Fruit fly (Drosophila melanogaster) whole organism, embryonic: ENCODE results near the gene Pstk.
A peak's percentile ranks its signal among the peaks of the same experiment; 100 is the strongest.

Experiments
- Antp ChIP-seq: fragments of 200-800 bp; sonication (Bioruptor generic); optimal IDR thresholded peaks from 3 replicates; lab custom pipeline; 2016; ENCODE audit warnings: missing biosample characterization, missing genetic modification characterization
- B-H2 ChIP-seq: fragments of 200-800 bp; sonication (Bioruptor generic); optimal IDR thresholded peaks from 2 replicates; lab custom pipeline; 2018; ENCODE audit warnings: missing biosample characterization, mild to moderate bottlenecking, missing genetic modification characterization
- Bdp1 ChIP-seq: fragments of 200-800 bp; sonication (Bioruptor generic); optimal IDR thresholded peaks from 3 replicates; lab custom pipeline; 2016; ENCODE audit warnings: missing biosample characterization, missing genetic modification characterization
- Bgb ChIP-seq: fragments of 200-800 bp; sonication (Bioruptor generic); IDR thresholded peaks from 2 replicates; pipeline ENCODE4 v1.3.6; 2022; ENCODE audit warnings: missing biosample characterization, missing genetic modification characterization; ENCODE audit not compliant: partially characterized antibody
- CG1024 ChIP-seq: fragments of 200-800 bp; sonication (Bioruptor generic); IDR thresholded peaks from 2 replicates; pipeline ENCODE4 v1.3.6; 2022; ENCODE audit warnings: missing biosample characterization, missing genetic modification characterization
- CG10431 ChIP-seq: fragments of 200-800 bp; sonication (Bioruptor generic); optimal IDR thresholded peaks from 3 replicates; lab custom pipeline; 2018; ENCODE audit warnings: missing biosample characterization, mild to moderate bottlenecking, missing genetic modification characterization
- CG10959 ChIP-seq: fragments of 200-800 bp; sonication (Bioruptor generic); IDR thresholded peaks from 2 replicates; pipeline ENCODE4 v1.3.6; 2022; ENCODE audit warnings: missing biosample characterization, missing genetic modification characterization
- CG11695 ChIP-seq: fragments of 200-800 bp; sonication (Bioruptor generic); IDR thresholded peaks from 3 replicates; pipeline ENCODE4 v1.3.6; 2022; ENCODE audit warnings: missing biosample characterization, missing genetic modification characterization
- CG14667 ChIP-seq: fragments of 200-800 bp; sonication (Bioruptor generic); IDR thresholded peaks from 2 replicates; pipeline ENCODE4 v1.3.6; 2022; ENCODE audit warnings: missing biosample characterization, missing genetic modification characterization
- CG14710 ChIP-seq: fragments of 200-800 bp; sonication (Bioruptor generic); optimal IDR thresholded peaks from 3 replicates; lab custom pipeline; 2019; ENCODE audit warnings: missing biosample characterization, mild to moderate bottlenecking, missing genetic modification characterization, moderate library complexity
- CG15514 ChIP-seq: fragments of 200-800 bp; sonication (Bioruptor generic); optimal IDR thresholded peaks from 3 replicates; lab custom pipeline; 2017; ENCODE audit warnings: missing biosample characterization, missing genetic modification characterization, mild to moderate bottlenecking, moderate library complexity, missing genetic modification reagents
- CG17328 ChIP-seq: fragments of 200-800 bp; sonication (Bioruptor generic); IDR thresholded peaks from 2 replicates; pipeline ENCODE4 v1.3.6; 2022; ENCODE audit warnings: missing biosample characterization, missing genetic modification characterization
- CG17359 ChIP-seq: fragments of 200-800 bp; sonication (Bioruptor generic); optimal IDR thresholded peaks from 3 replicates; lab custom pipeline; 2018; ENCODE audit warnings: missing biosample characterization, mild to moderate bottlenecking, missing genetic modification characterization, moderate library complexity
- CG17385 ChIP-seq: fragments of 200-800 bp; sonication (Bioruptor generic); optimal IDR thresholded peaks from 3 replicates; lab custom pipeline; 2018; ENCODE audit warnings: missing biosample characterization, mild to moderate bottlenecking, missing genetic modification characterization
- CG18476 ChIP-seq: fragments of 200-800 bp; sonication (Bioruptor generic); optimal IDR thresholded peaks from 2 replicates; lab custom pipeline; 2016; ENCODE audit warnings: missing biosample characterization, mild to moderate bottlenecking, missing genetic modification characterization
- CG18619 ChIP-seq: fragments of 200-800 bp; sonication (Bioruptor generic); optimal IDR thresholded peaks from 3 replicates; lab custom pipeline; 2017; ENCODE audit warnings: missing biosample characterization, mild to moderate bottlenecking, missing genetic modification characterization
- CG2116 ChIP-seq: fragments of 200-800 bp; sonication (Bioruptor generic); optimal IDR thresholded peaks from 3 replicates; lab custom pipeline; 2018; ENCODE audit warnings: missing biosample characterization, mild to moderate bottlenecking, missing genetic modification characterization
- CG2712 ChIP-seq: fragments of 200-800 bp; optimal IDR thresholded peaks from 3 replicates; lab custom pipeline; 2019; ENCODE audit warnings: missing biosample characterization, mild to moderate bottlenecking, missing genetic modification characterization, moderate library complexity
- CG30403 ChIP-seq: fragments of 200-800 bp; sonication (Bioruptor generic); optimal IDR thresholded peaks from 3 replicates; lab custom pipeline; 2016; ENCODE audit warnings: missing biosample characterization, missing genetic modification characterization
- CG30431 ChIP-seq: fragments of 200-800 bp; sonication (Bioruptor generic); optimal IDR thresholded peaks from 2 replicates; lab custom pipeline; 2017; ENCODE audit warnings: missing biosample characterization, missing genetic modification characterization
- CG4328 ChIP-seq: fragments of 200-800 bp; sonication (Bioruptor generic); optimal IDR thresholded peaks from 3 replicates; lab custom pipeline; 2017; ENCODE audit warnings: missing biosample characterization, missing genetic modification reagents, missing genetic modification characterization
- CG6175 ChIP-seq: fragments of 200-800 bp; sonication (Bioruptor generic); IDR thresholded peaks from 3 replicates; pipeline ENCODE4 v1.3.6; 2022; ENCODE audit warnings: missing biosample characterization, missing genetic modification characterization
- CG7372 ChIP-seq: fragments of 200-800 bp; sonication (Bioruptor generic); IDR thresholded peaks from 2 replicates; pipeline ENCODE4 v1.3.6; 2022; ENCODE audit warnings: missing biosample characterization, missing genetic modification characterization
- CG8478 ChIP-seq: fragments of >200 bp; optimal IDR thresholded peaks from 2 replicates; lab custom pipeline; 2018
- D ChIP-seq, 2 experiments: fragments of 200-800 bp in 1 of 2; fragments of >200 bp in 1 of 2; sonication (Bioruptor generic) in 1 of 2; optimal IDR thresholded peaks; 2 replicates in 1 of 2; 3 replicates in 1 of 2; lab custom pipeline; 2017; ENCODE audit warnings: mild to moderate bottlenecking in 1 of 2, missing biosample characterization in 1 of 2, missing genetic modification characterization in 1 of 2, missing genetic modification reagents in 1 of 2
- Deaf1 ChIP-seq: fragments of 200-800 bp; optimal IDR thresholded peaks from 3 replicates; lab custom pipeline; 2019; ENCODE audit warnings: missing biosample characterization, mild to moderate bottlenecking, missing genetic modification characterization, moderate library complexity
- Doc2 ChIP-seq: fragments of 200-800 bp; sonication (Bioruptor generic); IDR thresholded peaks from 2 replicates; pipeline ENCODE4 v1.3.6; 2022; ENCODE audit warnings: missing biosample characterization, missing genetic modification characterization
- E2f1 ChIP-seq: fragments of 200-800 bp; sonication (Bioruptor generic); IDR thresholded peaks from 2 replicates; pipeline ENCODE4 v1.3.6; 2022; ENCODE audit warnings: missing biosample characterization, missing genetic modification characterization
- Hr78 ChIP-seq, 2 experiments: fragments of 200-800 bp in 1 of 2; fragments of >200 bp in 1 of 2; sonication (Bioruptor generic) in 1 of 2; optimal IDR thresholded peaks; 2 replicates each; lab custom pipeline; 2017 to 2019; ENCODE audit warnings: missing biosample characterization in 2 of 2, missing genetic modification characterization in 2 of 2, mild to moderate bottlenecking in 1 of 2, moderate library complexity in 1 of 2
- Optix ChIP-seq: fragments of 200-800 bp; sonication (Bioruptor generic); IDR thresholded peaks from 3 replicates; pipeline ENCODE4 v1.3.6; 2022; ENCODE audit warnings: missing biosample characterization, missing genetic modification characterization
- Rx ChIP-seq: fragments of 200-800 bp; sonication (Bioruptor generic); IDR thresholded peaks from 2 replicates; pipeline ENCODE4 v1.3.6; 2022; ENCODE audit warnings: missing biosample characterization, missing genetic modification characterization
- TFAM ChIP-seq: fragments of 200-800 bp; sonication (Bioruptor generic); optimal IDR thresholded peaks from 2 replicates; lab custom pipeline; 2017; ENCODE audit warnings: missing biosample characterization, missing genetic modification characterization, inconsistent platforms
- chm ChIP-seq: fragments of 200-800 bp; sonication (Bioruptor generic); IDR thresholded peaks from 2 replicates; pipeline ENCODE4 v1.3.6; 2022; ENCODE audit warnings: missing biosample characterization, missing genetic modification characterization
- ci ChIP-seq: fragments of 200-800 bp; sonication (Bioruptor generic); IDR thresholded peaks from 3 replicates; pipeline ENCODE4 v1.3.6; 2022; ENCODE audit warnings: missing biosample characterization, missing genetic modification characterization
- crp ChIP-seq, 2 experiments: fragments of 200-800 bp; sonication (Bioruptor generic); optimal IDR thresholded peaks; 2 replicates in 1 of 2; 3 replicates in 1 of 2; lab custom pipeline; 2017; ENCODE audit warnings: missing biosample characterization in 2 of 2, missing genetic modification characterization in 2 of 2, mild to moderate bottlenecking in 1 of 2, moderate library complexity in 1 of 2
- danr ChIP-seq: fragments of 200-800 bp; sonication (Bioruptor generic); IDR thresholded peaks from 2 replicates; pipeline ENCODE4 v1.3.6; 2022; ENCODE audit warnings: missing biosample characterization, missing genetic modification characterization
- en ChIP-seq: fragments of 200-800 bp; sonication (Bioruptor generic); optimal IDR thresholded peaks from 2 replicates; lab custom pipeline; 2016; ENCODE audit warnings: missing biosample characterization, missing genetic modification characterization
- fd64A ChIP-seq: fragments of 200-800 bp; sonication (Bioruptor generic); optimal IDR thresholded peaks from 3 replicates; lab custom pipeline; 2018; ENCODE audit warnings: missing biosample characterization, mild to moderate bottlenecking, missing genetic modification characterization
- gsb ChIP-seq: fragments of 200-800 bp; sonication (Bioruptor generic); IDR thresholded peaks from 2 replicates; pipeline ENCODE4 v1.3.6; 2022; ENCODE audit warnings: missing biosample characterization, missing genetic modification characterization
- hth ChIP-seq: fragments of >200 bp; optimal IDR thresholded peaks from 2 replicates; lab custom pipeline; 2017; ENCODE audit warnings: inconsistent platforms
- nerfin-2 ChIP-seq: fragments of 200-800 bp; sonication (Bioruptor generic); IDR thresholded peaks from 2 replicates; pipeline ENCODE4 v1.3.6; 2022; ENCODE audit warnings: missing biosample characterization, missing genetic modification characterization; ENCODE audit not compliant: partially characterized antibody
- oc ChIP-seq: fragments of 200-800 bp; sonication (Bioruptor generic); optimal IDR thresholded peaks from 2 replicates; lab custom pipeline; 2018; ENCODE audit warnings: missing biosample characterization, mild to moderate bottlenecking, missing genetic modification characterization, moderate library complexity
- pb ChIP-seq: fragments of 200-800 bp; sonication (Bioruptor generic); optimal IDR thresholded peaks from 3 replicates; lab custom pipeline; 2016; ENCODE audit warnings: missing biosample characterization, missing genetic modification characterization
- pita ChIP-seq: fragments of 200-800 bp; sonication (Bioruptor generic); optimal IDR thresholded peaks from 2 replicates; lab custom pipeline; 2017; ENCODE audit warnings: missing biosample characterization, mild to moderate bottlenecking, missing genetic modification characterization
- prd ChIP-seq, 3 experiments: fragments of >200 bp in 2 of 3; fragments of 200-800 bp in 1 of 3; sonication (Bioruptor generic) in 1 of 3; optimal IDR thresholded peaks in 2 of 3; IDR thresholded peaks in 1 of 3; 2 replicates in 2 of 3; 3 replicates in 1 of 3; pipeline versions ENCODE4 v1.3.6 to Lab custom; 2017 to 2022; ENCODE audit warnings: missing biosample characterization in 1 of 3, missing genetic modification characterization in 1 of 3
- shn ChIP-seq: fragments of 200-800 bp; sonication (Bioruptor generic); optimal IDR thresholded peaks from 3 replicates; lab custom pipeline; 2016; ENCODE audit warnings: missing biosample characterization, missing genetic modification characterization
- sna ChIP-seq: fragments of 200-800 bp; sonication (Bioruptor generic); IDR thresholded peaks from 2 replicates; pipeline ENCODE4 v1.3.6; 2022; ENCODE audit warnings: missing biosample characterization, missing genetic modification characterization; ENCODE audit not compliant: partially characterized antibody
- sr ChIP-seq: fragments of 200-800 bp; sonication (Bioruptor generic); IDR thresholded peaks from 3 replicates; pipeline ENCODE4 v1.3.6; 2022; ENCODE audit warnings: missing biosample characterization, missing genetic modification characterization
- stc ChIP-seq: fragments of 200-800 bp; sonication (Bioruptor generic); IDR thresholded peaks from 2 replicates; pipeline ENCODE4 v1.3.6; 2022; ENCODE audit warnings: missing biosample characterization, missing genetic modification characterization
- tio ChIP-seq: fragments of 200-800 bp; sonication (Bioruptor generic); optimal IDR thresholded peaks from 2 replicates; lab custom pipeline; 2017; ENCODE audit warnings: missing biosample characterization, missing genetic modification characterization, inconsistent platforms

Pstk gene

DNA sequence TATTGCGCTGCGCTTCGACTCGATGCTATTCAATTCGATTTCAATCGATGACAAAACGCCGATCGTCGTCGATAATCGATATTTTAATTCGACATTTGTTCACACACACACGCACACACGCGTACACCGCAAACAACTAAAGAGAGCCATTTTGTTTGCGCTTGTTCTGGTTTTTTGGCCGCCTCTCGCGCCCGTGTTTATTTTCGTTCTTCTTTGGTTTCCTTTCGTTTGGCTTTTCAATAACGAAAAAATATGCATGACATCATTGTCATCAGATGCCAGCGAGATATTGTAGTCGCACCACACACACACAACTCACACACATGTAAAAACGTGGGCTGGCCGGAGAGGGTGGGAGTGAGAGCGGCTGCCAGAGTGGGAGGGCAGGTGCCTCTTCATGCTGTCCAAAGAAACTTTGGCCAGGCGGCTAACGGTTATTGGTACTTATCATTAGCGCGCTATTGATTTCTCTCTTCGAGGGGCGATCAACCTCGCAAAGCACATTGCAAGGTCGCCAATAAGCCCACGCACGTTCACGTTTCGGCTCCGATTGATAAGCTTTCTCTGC is 10.2 kb downstream of the Pstk start (continued):
- no peak for TF ChIP-seq CG11695 (GFP tag; lab: Robert Waterston, UW)
- no peak for TF ChIP-seq en
- TF ChIP-seq TFAM (GFP tag; lab: Kevin White, UChicago), result no peak
- 0 out of 3 replicates have a peak, but pooled peaks have one; percentile 36 for TF ChIP-seq sr
- TF ChIP-seq gsb, result no peak
- no peak for TF ChIP-seq CG17385 (GFP tag; lab: Kevin White, UChicago)
- TF ChIP-seq stc (GFP tag; lab: Robert Waterston, UW), result no peak; the same call in 1 of the 2 replicates
- no peak for TF ChIP-seq prd (optimal IDR thresholded peaks at IDR 0.05; lab: Kevin White, UChicago)
- TF ChIP-seq prd (GFP tag; IDR thresholded peaks at IDR 0.05; lab: Robert Waterston, UW), result no peak
- TF ChIP-seq CG18619, result no peak
- TF ChIP-seq Hr78 (GFP tag; optimal IDR thresholded peaks at IDR 0.05; lab: Kevin White, UChicago), result peak in 1 of 2 experiments; percentile 42
- no peak for TF ChIP-seq CG18476 (GFP tag; lab: Kevin White, UChicago)
- TF ChIP-seq CG7372 (GFP tag; lab: Robert Waterston, UW), result no peak
- TF ChIP-seq pb (GFP tag; lab: Kevin White, UChicago), result no peak
- peak; percentile 38 for TF ChIP-seq CG2116 (GFP tag; lab: Kevin White, UChicago)
- TF ChIP-seq nerfin-2 (GFP tag; lab: Robert Waterston, UW), result peak; percentile 59
- TF ChIP-seq danr, result no peak
- TF ChIP-seq pita, result no peak
- no peak for TF ChIP-seq Doc2
- no peak for TF ChIP-seq CG17328 (GFP tag; lab: Robert Waterston, UW)
- no peak for TF ChIP-seq CG30403 (GFP tag; lab: Kevin White, UChicago)
- TF ChIP-seq CG30431 (GFP tag; lab: Kevin White, UChicago), result no peak
- TF ChIP-seq CG4328, result no peak
- TF ChIP-seq Bdp1, result no peak
- TF ChIP-seq chm (GFP tag; lab: Robert Waterston, UW), result no peak
- TF ChIP-seq CG17359 (tag; lab: Kevin White, UChicago), result no peak
- TF ChIP-seq CG8478 (lab: Kevin White, UChicago), result no peak
- no peak for TF ChIP-seq Rx (GFP tag; lab: Robert Waterston, UW)
- peak; percentile 23 for TF ChIP-seq CG15514
- no peak for TF ChIP-seq CG6175
- no peak for TF ChIP-seq sna (GFP tag; lab: Robert Waterston, UW)
- peak; percentile 24 for TF ChIP-seq oc (tag; lab: Kevin White, UChicago)
- no peak for TF ChIP-seq Antp (GFP tag; lab: Kevin White, UChicago)
- TF ChIP-seq CG10431 (GFP tag; lab: Kevin White, UChicago), result no peak
- TF ChIP-seq Bgb (GFP tag; lab: Robert Waterston, UW), result peak; percentile 48; the same call in 1 of the 2 replicates
- TF ChIP-seq CG2712 (tag; lab: Kevin White, UChicago), result no peak
- TF ChIP-seq shn (GFP tag; lab: Kevin White, UChicago), result no peak
- no peak for TF ChIP-seq CG1024 (GFP tag; lab: Robert Waterston, UW)
- TF ChIP-seq Deaf1 (tag; lab: Kevin White, UChicago), result no peak
- no peak for TF ChIP-seq B-H2 (GFP tag; lab: Kevin White, UChicago)
- TF ChIP-seq ci (GFP tag; lab: Robert Waterston, UW), result 0 out of 3 replicates have a peak, but pooled peaks have one; percentile 52
- TF ChIP-seq Optix (GFP tag; lab: Robert Waterston, UW), result no peak
- TF ChIP-seq CG14710 (tag; lab: Kevin White, UChicago), result no peak
- no peak for TF ChIP-seq CG14667 (GFP tag; lab: Robert Waterston, UW)
- no peak for TF ChIP-seq fd64A (GFP tag; lab: Kevin White, UChicago)
- TF ChIP-seq E2f1 (GFP tag; lab: Robert Waterston, UW), result no peak
- TF ChIP-seq tio (GFP tag; lab: Kevin White, UChicago), result no peak
- no peak for TF ChIP-seq hth (lab: Kevin White, UChicago)
- no peak for TF ChIP-seq crp (GFP tag; optimal IDR thresholded peaks at IDR 0.05; lab: Kevin White, UChicago)
- no peak for TF ChIP-seq D (optimal IDR thresholded peaks at IDR 0.05; lab: Kevin White, UChicago)
- TF ChIP-seq D (GFP tag; optimal IDR thresholded peaks at IDR 0.05; lab: Kevin White, UChicago), result no peak
- no peak for TF ChIP-seq CG10959 (GFP tag; lab: Robert Waterston, UW)
